Worm (Caenorhabditis elegans) whole organism, dauer: Measurements from ENCODE around the gene gyg-2.

ENCODE experiments used
- unc-62 ChIP-seq: sonication (generic microtip); optimal IDR thresholded peaks from 2 replicates; lab custom pipeline; 2017; ENCODE audit warnings: missing biosample characterization, missing genetic modification reagents, missing genetic modification characterization

Gene gyg-2

ce11 chrV:16752089-16753030, 6.3 kb upstream of the gyg-2 start:
- TF ChIP-seq unc-62 (GFP tag; lab: Kevin White, UChicago) = no peak

- no peak for TF ChIP-seq unc-62 (GFP tag; lab: Kevin White, UChicago)
These were observed 3.4 kb upstream of the gyg-2 start for ce11 chrV:16749473-16749872.

DNA sequence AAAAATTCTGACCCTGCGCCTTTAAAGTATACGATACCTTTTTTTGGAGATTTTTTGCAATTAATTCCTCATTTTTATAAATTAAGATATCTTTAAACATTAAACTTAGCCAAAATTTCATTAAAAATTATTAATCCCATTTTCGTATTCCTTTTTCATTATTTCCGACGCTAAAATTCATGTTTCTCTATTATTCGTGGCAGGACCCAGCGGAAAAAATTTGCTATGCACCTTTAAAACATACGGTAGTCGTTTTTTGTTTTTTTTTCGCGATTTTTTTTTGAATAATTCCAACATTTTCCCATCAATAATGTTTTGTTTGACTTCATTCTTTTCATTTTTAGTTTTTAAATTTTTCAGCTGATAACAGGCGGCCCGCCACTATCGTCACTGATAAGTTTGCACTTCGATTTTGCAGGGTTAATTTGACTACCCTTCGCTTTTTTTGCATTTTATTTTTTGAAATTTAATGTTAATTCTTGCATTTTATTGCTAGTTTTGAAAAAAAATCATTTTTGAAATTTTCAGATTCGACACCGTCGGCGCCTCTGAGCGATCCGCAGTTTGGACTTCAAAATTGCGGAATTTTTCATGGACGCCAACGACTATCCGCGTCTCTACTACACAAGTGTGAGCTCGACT, 1.1 kb upstream of the gyg-2 start, which contains the start of gene dkf-2:
Gene dkf-2 (plus strand): TSS at position 592 of the 642 bp plus-strand sequence.
- no peak for TF ChIP-seq unc-62 (GFP tag; lab: Kevin White, UChicago)

DNA sequence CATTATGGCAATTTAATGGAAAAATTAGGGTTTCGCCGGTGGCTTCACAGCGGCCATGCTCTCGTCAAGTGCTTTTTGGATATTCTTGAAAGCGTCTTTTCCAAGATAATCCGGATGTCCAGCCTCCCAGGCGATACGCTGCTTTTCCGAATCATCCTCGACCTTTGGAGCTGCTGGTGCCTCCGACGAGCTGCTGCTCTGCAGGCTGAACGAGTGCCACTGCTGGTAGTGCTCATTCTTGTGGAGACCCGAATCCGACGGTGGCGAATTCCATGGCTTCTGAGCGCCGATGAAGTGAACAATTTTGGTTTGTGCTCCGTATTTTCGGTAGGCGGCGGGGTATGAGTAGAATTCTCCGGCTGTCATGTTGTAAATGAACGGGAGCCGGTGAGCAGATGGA, 844 bp downstream of the gyg-2 start:
- no peak for TF ChIP-seq unc-62 (GFP tag; lab: Kevin White, UChicago)

- TF ChIP-seq unc-62 (GFP tag; lab: Kevin White, UChicago) = no peak
These were observed 1.3 kb downstream of the gyg-2 start for ce11 chrV:16744783-16745182.

ce11 chrV:16742123-16742522, 3.9 kb downstream of the gyg-2 start, which contains the start of gene T25E12.6:
T25E12.6 (plus strand) TSS chrV:16742423.
- TF ChIP-seq unc-62 (GFP tag; lab: Kevin White, UChicago) = no peak

DNA sequence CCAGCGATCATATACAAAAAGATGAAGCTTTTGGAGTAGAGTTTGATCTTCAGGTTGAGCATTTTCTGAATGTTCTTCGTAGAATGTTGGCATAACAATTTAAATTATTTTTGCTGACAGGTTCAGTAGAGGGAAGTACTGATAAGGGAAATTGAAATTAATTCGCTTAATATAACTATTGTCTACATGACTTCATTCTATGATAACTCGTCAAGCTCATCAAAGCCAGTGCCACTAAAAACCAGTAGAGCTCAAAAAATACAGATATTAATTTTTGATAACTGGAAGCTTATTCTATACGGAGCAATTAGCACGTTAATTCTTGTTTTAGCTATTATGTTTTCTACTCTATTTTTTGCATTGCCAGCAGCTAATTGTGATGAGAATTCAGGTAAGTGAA, 7.0 kb downstream of the gyg-2 start, which contains the start of the genes clec-29 and clec-39:
Gene clec-29 (minus strand): TSS at position 101 of the 400 bp plus-strand sequence.
Gene clec-39 (plus strand): TSS at position 169 of the 400 bp plus-strand sequence.
- no peak for TF ChIP-seq unc-62 (GFP tag; lab: Kevin White, UChicago)

ce11 chrV:16735518-16735917, 10.5 kb downstream of the gyg-2 start, which contains the start of the genes clec-38 and clec-34:
clec-38 (minus strand) TSS chrV:16735618.
clec-34 (plus strand) TSS chrV:16735765.
- no peak for TF ChIP-seq unc-62 (GFP tag; lab: Kevin White, UChicago)

DNA sequence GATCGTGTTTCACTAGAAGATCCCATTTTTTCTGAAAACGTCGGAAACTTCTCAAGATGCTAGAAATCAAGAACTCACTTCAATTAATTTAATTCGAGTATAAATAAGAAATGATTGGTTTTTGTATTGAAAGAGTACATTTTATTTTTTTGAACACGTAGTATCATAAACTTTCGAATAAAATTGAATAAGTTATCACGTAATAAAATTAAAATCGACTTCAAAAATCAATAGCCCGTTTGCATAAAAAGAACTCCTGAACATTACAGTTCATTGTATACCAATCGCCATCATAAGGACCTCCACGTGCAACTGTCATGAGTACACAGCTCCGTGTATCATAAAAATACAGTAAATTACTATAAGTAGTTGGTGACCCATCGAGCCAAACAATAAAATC, 12.4 kb downstream of the gyg-2 start, which contains the start of gene T25E12.16:
Gene T25E12.16 (minus strand): TSS at position 101 of the 400 bp plus-strand sequence.
- TF ChIP-seq unc-62 (GFP tag; lab: Kevin White, UChicago) = no peak

- no peak for TF ChIP-seq unc-62 (GFP tag; lab: Kevin White, UChicago)
These were observed 14.5 kb downstream of the gyg-2 start, which contains the start of gene srz-100 for ce11 chrV:16731600-16731999. srz-100 (plus strand) TSS chrV:16731900.

DNA sequence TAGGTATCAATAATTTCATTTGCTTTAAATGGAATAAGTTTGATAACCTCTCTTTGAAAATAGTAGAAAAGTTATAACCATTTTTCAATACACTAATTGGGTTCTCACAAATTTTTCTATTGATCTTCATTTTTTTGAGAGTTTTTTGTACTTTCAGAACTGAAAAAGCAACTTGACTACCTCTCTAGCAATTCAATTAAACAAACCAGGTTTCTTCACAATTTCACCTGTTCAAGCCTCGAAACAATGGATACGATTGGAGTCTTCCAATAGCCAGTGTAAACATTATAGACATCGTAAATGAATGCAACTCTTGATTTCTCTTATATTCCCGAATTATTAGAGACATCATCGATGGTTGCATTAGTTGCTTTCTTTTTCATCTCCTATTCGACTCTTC, 16.1 kb downstream of the gyg-2 start, which contains the start of gene srz-99:
Gene srz-99 (plus strand): TSS at position 301 of the 400 bp plus-strand sequence.
- no peak for TF ChIP-seq unc-62 (GFP tag; lab: Kevin White, UChicago)

DNA sequence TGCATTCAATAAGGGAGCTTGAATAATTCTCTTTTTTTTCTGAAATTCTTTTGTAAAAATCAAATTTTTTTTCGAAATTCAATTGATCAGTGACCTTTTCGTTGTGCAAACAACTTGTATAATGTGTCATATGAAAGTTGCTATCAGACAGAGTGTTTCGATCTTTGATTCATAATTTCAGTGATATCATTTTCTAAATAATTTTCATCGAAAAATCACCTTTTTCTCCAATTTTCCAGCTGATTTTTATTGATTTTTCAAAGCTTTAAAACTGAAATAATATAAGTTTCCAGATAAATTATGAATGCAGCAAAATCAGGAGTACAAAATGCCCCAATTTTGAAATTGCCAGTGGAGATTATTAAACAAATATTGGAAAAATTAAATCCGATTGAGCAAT, 17.6 kb downstream of the gyg-2 start, which contains the start of gene fbxa-127:
Gene fbxa-127 (plus strand): TSS at position 301 of the 400 bp plus-strand sequence.
- no peak for TF ChIP-seq unc-62 (GFP tag; lab: Kevin White, UChicago)

DNA sequence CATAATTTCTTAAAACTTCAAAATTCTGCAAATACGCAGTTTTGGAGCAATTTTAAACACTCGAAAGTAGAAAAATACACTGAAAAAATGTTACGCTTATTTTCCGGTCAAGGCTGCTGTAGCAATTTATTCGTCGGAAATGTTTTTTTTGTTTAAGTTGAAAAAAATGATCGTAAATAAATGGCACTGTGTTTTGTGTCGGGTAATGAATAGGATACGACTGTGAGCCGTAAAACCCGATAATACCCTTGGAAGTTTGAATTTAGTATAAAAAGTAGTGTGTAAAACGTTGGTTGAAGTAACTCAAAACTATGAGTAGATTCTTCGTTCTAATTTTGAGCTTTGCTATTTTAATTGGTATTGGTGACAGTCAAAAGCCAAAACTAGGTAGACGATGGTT, 19.1 kb downstream of the gyg-2 start, which contains the start of gene T25E12.14:
Gene T25E12.14 (plus strand): TSS at position 301 of the 400 bp plus-strand sequence.
- TF ChIP-seq unc-62 (GFP tag; lab: Kevin White, UChicago) = no peak

DNA sequence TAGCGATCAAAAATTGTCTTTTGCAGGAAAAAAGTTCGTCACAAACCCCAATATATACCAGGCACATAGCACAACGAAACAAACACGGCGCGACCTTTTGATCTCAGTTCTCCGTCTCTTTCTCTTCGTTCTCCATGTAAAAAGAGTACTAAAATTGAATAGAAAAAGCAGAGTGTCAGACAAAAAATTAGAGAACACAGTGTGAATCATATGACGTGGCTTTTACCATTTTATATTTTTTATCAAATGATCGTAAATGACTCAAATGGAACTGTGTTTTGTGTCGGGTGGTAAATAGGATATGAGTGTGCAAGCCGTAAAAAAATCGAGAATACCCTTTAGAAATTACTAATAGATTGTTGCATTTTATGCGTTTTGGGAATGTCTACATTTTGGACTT, 20.1 kb downstream of the gyg-2 start:
- TF ChIP-seq unc-62 (GFP tag; lab: Kevin White, UChicago) = no peak

- TF ChIP-seq unc-62 (GFP tag; lab: Kevin White, UChicago) = no peak
These were observed 21.5 kb downstream of the gyg-2 start for ce11 chrV:16724574-16724973.
